Worm (Caenorhabditis elegans) whole organism, L1 larva: ENCODE results near the gene K08H2.7.

Source experiments
- C16A3.4 ChIP-seq: fragments of 150-350 bp; optimal IDR thresholded peaks from 2 replicates; lab custom pipeline; 2014; ENCODE audit warnings: missing biosample characterization, missing genetic modification characterization
- C34B4.2 ChIP-seq: sonication (generic microtip); optimal IDR thresholded peaks from 2 replicates; lab custom pipeline; 2017; ENCODE audit warnings: mild to moderate bottlenecking, missing genetic modification characterization, missing compliant biosample characterization
- Y116A8C.19 ChIP-seq: sonication (generic microtip); optimal IDR thresholded peaks from 2 replicates; lab custom pipeline; 2016; ENCODE audit warnings: missing compliant biosample characterization, missing genetic modification characterization, borderline replicate concordance
- aha-1 ChIP-seq: fragments of 150-350 bp; optimal IDR thresholded peaks from 2 replicates; lab custom pipeline; 2014; ENCODE audit warnings: missing biosample characterization, missing genetic modification characterization
- alr-1 ChIP-seq: fragments of 200-800 bp; sonication (Bioruptor generic); optimal IDR thresholded peaks from 2 replicates; lab custom pipeline; 2018; ENCODE audit warnings: borderline replicate concordance, mild to moderate bottlenecking, missing genetic modification characterization, missing compliant biosample characterization
- aly-2 ChIP-seq: fragments of 150-350 bp; optimal IDR thresholded peaks from 2 replicates; lab custom pipeline; 2014; ENCODE audit warnings: missing biosample characterization, missing genetic modification characterization
- blmp-1 ChIP-seq: fragments of 150-350 bp; optimal IDR thresholded peaks from 2 replicates; lab custom pipeline; 2014; ENCODE audit warnings: missing biosample characterization, missing genetic modification characterization
- ceh-63 ChIP-seq: fragments of 200-800 bp; sonication (Bioruptor generic); optimal IDR thresholded peaks from 2 replicates; lab custom pipeline; 2018; ENCODE audit warnings: mild to moderate bottlenecking, missing genetic modification characterization, missing compliant biosample characterization
- ceh-8 ChIP-seq: fragments of 200-800 bp; sonication (Bioruptor generic); optimal IDR thresholded peaks from 2 replicates; lab custom pipeline; 2018; ENCODE audit warnings: mild to moderate bottlenecking, missing genetic modification characterization, moderate library complexity, missing compliant biosample characterization
- ceh-88 ChIP-seq: fragments of 200-800 bp; sonication (Bioruptor generic); IDR thresholded peaks from 2 replicates; pipeline ENCODE4 v1.3.6; 2022; ENCODE audit warnings: missing genetic modification characterization, missing compliant biosample characterization
- ces-1 ChIP-seq: fragments of 150-350 bp; optimal IDR thresholded peaks from 2 replicates; lab custom pipeline; 2014; ENCODE audit warnings: missing biosample characterization, missing genetic modification reagents, missing genetic modification characterization
- dpl-1 ChIP-seq, 3 experiments: fragments of 150-350 bp in 2 of 3; sonication (generic microtip) in 1 of 3; optimal IDR thresholded peaks; 2 replicates each; lab custom pipeline; 2014 to 2017; ENCODE audit warnings: missing biosample characterization in 3 of 3, missing genetic modification characterization in 3 of 3, missing genetic modification reagents in 3 of 3
- dsc-1 ChIP-seq: sonication (generic microtip); optimal IDR thresholded peaks from 2 replicates; lab custom pipeline; 2016; ENCODE audit warnings: mild to moderate bottlenecking, missing genetic modification characterization, missing compliant biosample characterization
- efl-1 ChIP-seq, 4 experiments: fragments of 150-350 bp; optimal IDR thresholded peaks in 3 of 4; peaks in 1 of 4; 1 replicate in 1 of 4; 2 replicates in 3 of 4; lab custom pipeline; 2014; ENCODE audit warnings: missing biosample characterization in 2 of 4, missing genetic modification characterization in 2 of 4, missing genetic modification reagents in 2 of 4
- egl-13 ChIP-seq: sonication (generic microtip); optimal IDR thresholded peaks from 2 replicates; lab custom pipeline; 2016; ENCODE audit warnings: missing genotype, missing genetic modification reagents, missing genetic modification characterization, missing compliant biosample characterization
- egl-27 ChIP-seq, 2 experiments: fragments of 150-350 bp in 1 of 2; sonication (generic microtip); optimal IDR thresholded peaks; 3 replicates each; lab custom pipeline; 2017 to 2018; ENCODE audit warnings: missing biosample characterization in 2 of 2, missing genetic modification characterization in 2 of 2, missing genetic modification reagents in 2 of 2
- elt-2 ChIP-seq: sonication (generic microtip); optimal IDR thresholded peaks from 2 replicates; lab custom pipeline; 2016; ENCODE audit warnings: missing genetic modification characterization, mild to moderate bottlenecking, inconsistent platforms, missing compliant biosample characterization, missing genetic modification reagents
- elt-3 ChIP-seq, 6 experiments: fragments of 150-350 bp in 1 of 6; sonication (generic microtip); optimal IDR thresholded peaks; 2 replicates each; lab custom pipeline; 2017 to 2018; ENCODE audit warnings: missing biosample characterization in 6 of 6, missing genetic modification characterization in 6 of 6, inconsistent platforms in 1 of 6
- ets-5 ChIP-seq: fragments of 200-800 bp; sonication (Bioruptor generic); IDR thresholded peaks from 2 replicates; pipeline ENCODE4 v1.3.6; 2022; ENCODE audit warnings: missing genetic modification characterization, missing compliant biosample characterization
- fkh-10 ChIP-seq: sonication (generic microtip); optimal IDR thresholded peaks from 2 replicates; lab custom pipeline; 2017; ENCODE audit warnings: missing biosample characterization, missing genetic modification reagents, missing genetic modification characterization
- grh-1 ChIP-seq: fragments of 200-800 bp; sonication (Bioruptor generic); IDR thresholded peaks from 2 replicates; pipeline ENCODE4 v1.3.6; 2022; ENCODE audit warnings: missing genetic modification reagents, missing genetic modification characterization, missing compliant biosample characterization
- hlh-17 ChIP-seq: fragments of 200-800 bp; sonication (Bioruptor generic); optimal IDR thresholded peaks from 2 replicates; lab custom pipeline; 2018; ENCODE audit warnings: missing genetic modification characterization, mild to moderate bottlenecking, missing compliant biosample characterization, moderate library complexity, borderline replicate concordance
- irx-1 ChIP-seq: sonication (generic microtip); optimal IDR thresholded peaks from 2 replicates; lab custom pipeline; 2016; ENCODE audit warnings: missing genetic modification characterization, missing compliant biosample characterization
- isw-1 ChIP-seq: fragments of 200-800 bp; sonication (Bioruptor generic); IDR thresholded peaks from 2 replicates; pipeline ENCODE4 v1.3.6; 2022; ENCODE audit warnings: missing genetic modification characterization, missing compliant biosample characterization
- jun-1 ChIP-seq: fragments of 150-350 bp; optimal IDR thresholded peaks from 2 replicates; lab custom pipeline; 2014; ENCODE audit warnings: missing biosample characterization, missing genetic modification reagents, missing genetic modification characterization
- lin-13 ChIP-seq: fragments of 150-350 bp; optimal IDR thresholded peaks from 2 replicates; lab custom pipeline; 2014; ENCODE audit warnings: missing biosample characterization, missing genetic modification reagents, missing genetic modification characterization
- lin-14 ChIP-seq: fragments of 200-800 bp; sonication (Bioruptor generic); optimal IDR thresholded peaks from 2 replicates; lab custom pipeline; 2018; ENCODE audit warnings: mild to moderate bottlenecking, missing genetic modification characterization, moderate library complexity, missing compliant biosample characterization
- lin-39 ChIP-seq: fragments of 150-350 bp; optimal IDR thresholded peaks from 2 replicates; lab custom pipeline; 2014; ENCODE audit warnings: missing biosample characterization, missing genetic modification reagents, missing genetic modification characterization
- lir-3 ChIP-seq: sonication (generic microtip); optimal IDR thresholded peaks from 2 replicates; lab custom pipeline; 2016; ENCODE audit warnings: mild to moderate bottlenecking, missing genetic modification characterization, moderate library complexity, missing compliant biosample characterization; ENCODE audit not compliant: poor library complexity
- lsy-2 ChIP-seq, 2 experiments: fragments of 150-350 bp; optimal IDR thresholded peaks; 2 replicates each; lab custom pipeline; 2014; ENCODE audit warnings: missing biosample characterization in 2 of 2, missing genetic modification characterization in 2 of 2
- mdl-1 ChIP-seq, 2 experiments: fragments of 150-350 bp; optimal IDR thresholded peaks; 2 replicates each; lab custom pipeline; 2014 to 2017; ENCODE audit warnings: missing biosample characterization in 2 of 2, missing genetic modification characterization in 2 of 2, inconsistent platforms in 1 of 2
- mep-1 ChIP-seq: fragments of 150-350 bp; optimal IDR thresholded peaks from 2 replicates; lab custom pipeline; 2014; ENCODE audit warnings: missing biosample characterization, missing genetic modification characterization
- nhr-237 ChIP-seq: fragments of 150-350 bp; optimal IDR thresholded peaks from 2 replicates; lab custom pipeline; 2014; ENCODE audit warnings: missing biosample characterization, missing genetic modification characterization
- nhr-77 ChIP-seq: fragments of 150-350 bp; optimal IDR thresholded peaks from 2 replicates; lab custom pipeline; 2014; ENCODE audit warnings: missing biosample characterization, missing genetic modification characterization
- nhr-90 ChIP-seq: sonication (generic microtip); optimal IDR thresholded peaks from 2 replicates; lab custom pipeline; 2016; ENCODE audit warnings: mild to moderate bottlenecking, missing genetic modification characterization, missing compliant biosample characterization; ENCODE audit not compliant: poor library complexity
- pag-3 ChIP-seq: sonication (generic microtip); optimal IDR thresholded peaks from 2 replicates; lab custom pipeline; 2017; ENCODE audit warnings: missing genetic modification characterization, mild to moderate bottlenecking, missing compliant biosample characterization, antibody characterized with exemption, borderline replicate concordance; ENCODE audit not compliant: insufficient read depth
- pax-3 ChIP-seq: fragments of 200-800 bp; sonication (Bioruptor generic); optimal IDR thresholded peaks from 2 replicates; lab custom pipeline; 2018; ENCODE audit warnings: mild to moderate bottlenecking, missing genetic modification characterization, moderate library complexity, missing compliant biosample characterization
- pqm-1 ChIP-seq: sonication (generic microtip); optimal IDR thresholded peaks from 3 replicates; lab custom pipeline; 2017; ENCODE audit warnings: missing biosample characterization, missing genetic modification characterization
- skn-1 ChIP-seq: fragments of 150-350 bp; optimal IDR thresholded peaks from 2 replicates; lab custom pipeline; 2014; ENCODE audit warnings: missing biosample characterization, missing genetic modification characterization
- snu-23 ChIP-seq: sonication (generic microtip); optimal IDR thresholded peaks from 2 replicates; lab custom pipeline; 2016; ENCODE audit warnings: missing genetic modification characterization, missing compliant biosample characterization
- sptf-1 ChIP-seq: fragments of 150-350 bp; optimal IDR thresholded peaks from 2 replicates; lab custom pipeline; 2014; ENCODE audit warnings: missing biosample characterization, missing genetic modification characterization
- tbx-2 ChIP-seq: sonication (generic microtip); optimal IDR thresholded peaks from 2 replicates; lab custom pipeline; 2016; ENCODE audit warnings: missing genetic modification characterization, missing compliant biosample characterization
- tlp-1 ChIP-seq: fragments of 150-350 bp; optimal IDR thresholded peaks from 2 replicates; lab custom pipeline; 2014; ENCODE audit warnings: missing biosample characterization, missing genetic modification characterization
- unc-130 ChIP-seq: fragments of 150-350 bp; optimal IDR thresholded peaks from 2 replicates; lab custom pipeline; 2017; ENCODE audit warnings: missing biosample characterization, missing genetic modification characterization, inconsistent platforms
- unc-62 ChIP-seq: fragments of 150-350 bp; optimal IDR thresholded peaks from 2 replicates; lab custom pipeline; 2014; ENCODE audit warnings: missing biosample characterization, missing genetic modification reagents, missing genetic modification characterization
- vab-15 ChIP-seq: sonication (generic microtip); optimal IDR thresholded peaks from 2 replicates; lab custom pipeline; 2017; ENCODE audit warnings: missing genotype, mild to moderate bottlenecking, missing genetic modification characterization, missing compliant biosample characterization
- xbp-1 ChIP-seq: sonication (generic microtip); optimal IDR thresholded peaks from 2 replicates; lab custom pipeline; 2016; ENCODE audit warnings: missing genetic modification characterization, missing compliant biosample characterization

K08H2.7 gene

DNA sequence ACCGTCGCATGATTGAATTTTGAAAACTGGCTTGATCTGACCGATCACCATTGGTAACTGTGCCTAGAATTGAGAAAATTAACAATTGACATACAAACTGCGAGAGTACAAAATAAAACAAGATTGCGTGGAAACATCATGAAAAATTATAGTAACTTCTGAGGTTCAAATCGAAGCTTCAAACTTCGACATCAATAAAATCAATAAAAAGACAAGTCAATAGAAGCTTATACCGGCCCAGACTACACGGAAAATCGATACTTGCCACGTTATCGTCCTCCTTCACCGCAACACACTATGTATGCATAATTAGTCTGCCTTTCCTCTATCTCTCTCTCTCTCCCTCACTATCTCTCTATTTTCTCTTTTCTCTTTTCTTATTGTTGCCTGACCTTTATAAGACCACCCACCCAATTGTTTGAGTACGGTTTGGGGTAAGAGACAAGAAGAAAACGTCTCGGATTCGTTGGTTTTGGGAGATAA lies 21.6 kb downstream of the K08H2.7 start, which contains the start of gene skr-21:
skr-21 (minus strand) TSS at position 51 of the 483 bp plus-strand sequence.
- peak; percentile 76 for TF ChIP-seq blmp-1 (tag; lab: Kevin White, UChicago)
- TF ChIP-seq dsc-1 (tag; lab: Kevin White, UChicago) = no peak
- TF ChIP-seq xbp-1 (tag; lab: Kevin White, UChicago) = no peak
- TF ChIP-seq lin-14 (GFP tag; lab: Kevin White, UChicago) = peak; percentile 6
- TF ChIP-seq irx-1 = no peak
- TF ChIP-seq mep-1 (tag; lab: Kevin White, UChicago) = peak; percentile 46

DNA sequence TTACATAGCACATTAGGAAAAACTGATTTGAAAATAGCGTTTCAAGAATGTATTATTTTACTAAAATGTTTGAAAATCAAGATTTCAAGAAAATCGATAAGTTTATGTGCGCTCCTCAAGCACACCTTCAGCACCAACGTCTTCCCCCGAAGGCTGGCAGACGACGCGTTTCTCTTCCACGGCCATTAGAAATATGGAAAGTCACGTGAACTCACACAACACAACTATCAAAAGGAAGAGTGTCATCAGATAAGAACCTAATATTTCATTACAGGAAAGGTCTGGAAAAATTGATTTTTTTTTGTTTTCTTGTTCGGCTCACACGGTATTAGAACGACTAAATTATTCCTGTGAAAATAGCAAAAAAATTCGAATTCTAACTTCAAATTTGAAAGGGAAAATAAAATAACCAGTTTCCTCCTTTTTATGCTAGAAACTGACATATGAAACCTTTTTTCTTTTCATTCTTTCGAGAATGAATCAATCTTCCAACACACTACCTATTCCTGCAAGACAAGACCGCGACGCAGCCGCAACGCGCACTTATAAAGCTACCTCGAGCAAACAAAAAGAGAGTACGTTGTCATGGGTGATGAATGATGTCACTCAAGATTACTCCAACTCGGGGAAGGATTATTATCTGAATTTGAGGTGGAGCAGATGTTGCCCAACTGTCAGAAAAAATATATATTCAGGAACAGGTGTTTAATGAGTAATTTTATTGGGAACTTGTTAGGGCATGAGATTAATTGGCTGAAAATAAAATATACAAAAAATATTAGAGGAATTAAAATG lies 22.9 kb downstream of the K08H2.7 start:
- no peak for TF ChIP-seq ceh-8
- no peak for TF ChIP-seq nhr-77 (tag; lab: Kevin White, UChicago)
- TF ChIP-seq ceh-88 (GFP tag; lab: Robert Waterston, UW) = no peak
- TF ChIP-seq lin-13 (GFP tag; lab: Kevin White, UChicago) = no peak
- peak; percentile 55 for TF ChIP-seq elt-2 (tag; lab: Kevin White, UChicago)
- no peak for TF ChIP-seq jun-1
- TF ChIP-seq vab-15 (tag; lab: Kevin White, UChicago) = no peak
- TF ChIP-seq skn-1 = peak; percentile 7
- peak; percentile 8 for TF ChIP-seq nhr-90 (tag; lab: Kevin White, UChicago)
- no peak for TF ChIP-seq pqm-1 (tag; lab: Kevin White, UChicago)
- peak in 1 of 2 experiments; percentile 12 for TF ChIP-seq lsy-2 (tag; optimal IDR thresholded peaks at IDR 0.05; lab: Kevin White, UChicago)
- peak; percentile 12 for TF ChIP-seq blmp-1 (tag; lab: Kevin White, UChicago)
- no peak for TF ChIP-seq lin-39 (tag; lab: Kevin White, UChicago)
- no peak for TF ChIP-seq grh-1 (GFP tag; lab: Robert Waterston, UW)
- no peak for TF ChIP-seq aha-1 (tag; lab: Kevin White, UChicago)
- TF ChIP-seq Y116A8C.19 (tag; lab: Kevin White, UChicago) = no peak
- TF ChIP-seq pag-3 (tag; lab: Kevin White, UChicago) = no peak
- peak; percentile 18 for TF ChIP-seq pax-3 (tag; lab: Kevin White, UChicago)
- no peak for TF ChIP-seq ets-5 (GFP tag; lab: Robert Waterston, UW)
- TF ChIP-seq egl-13 = no peak
- TF ChIP-seq tbx-2 = peak; percentile 40
- TF ChIP-seq fkh-10 (GFP tag; lab: Kevin White, UChicago) = no peak
- TF ChIP-seq unc-62 (GFP tag; lab: Kevin White, UChicago) = no peak
- peak in 1 of 2 experiments; percentile 23 for TF ChIP-seq mdl-1 (tag; optimal IDR thresholded peaks at IDR 0.05; lab: Kevin White, UChicago)
- TF ChIP-seq ces-1 (GFP tag; lab: Kevin White, UChicago) = no peak
- no peak for TF ChIP-seq xbp-1 (tag; lab: Kevin White, UChicago)
- no peak for TF ChIP-seq hlh-17 (GFP tag; lab: Kevin White, UChicago)
- TF ChIP-seq alr-1 (tag; lab: Kevin White, UChicago) = no peak
- no peak for TF ChIP-seq sptf-1
- TF ChIP-seq dsc-1 (tag; lab: Kevin White, UChicago) = peak; percentile 50
- TF ChIP-seq efl-1 (optimal IDR thresholded peaks at IDR 0.05; lab: Kevin White, UChicago) = no peak
- TF ChIP-seq efl-1 (GFP tag; optimal IDR thresholded peaks at IDR 0.05 in 1 of 2; lab: Kevin White, UChicago) = peak in 1 of 2 experiments; percentile 83
- no peak for TF ChIP-seq unc-130 (tag; lab: Kevin White, UChicago)
- no peak for TF ChIP-seq tlp-1 (tag; lab: Kevin White, UChicago)
- TF ChIP-seq isw-1 (GFP tag; lab: Robert Waterston, UW) = no peak
- peak in 1 of 3 experiments; percentile 11 for TF ChIP-seq dpl-1 (GFP tag; optimal IDR thresholded peaks at IDR 0.05; lab: Kevin White, UChicago)
- peak; percentile 38 for TF ChIP-seq snu-23 (GFP tag; lab: Kevin White, UChicago)
- no peak for TF ChIP-seq aly-2 (tag; lab: Kevin White, UChicago)
- TF ChIP-seq nhr-237 (tag; lab: Kevin White, UChicago) = no peak
- TF ChIP-seq C34B4.2 = no peak
- no peak for TF ChIP-seq egl-27 (tag; optimal IDR thresholded peaks at IDR 0.05; lab: Kevin White, UChicago)
- TF ChIP-seq elt-3 (tag; optimal IDR thresholded peaks at IDR 0.05; lab: Kevin White, UChicago) = no peak
- no peak for TF ChIP-seq C16A3.4
- no peak for TF ChIP-seq ceh-63 (GFP tag; lab: Kevin White, UChicago)
- no peak for TF ChIP-seq lir-3 (tag; lab: Kevin White, UChicago)
